Fruit fly (Drosophila melanogaster) Kc167 (cell line): ENCODE data around the gene CG15283.

Experiments
- insv ChIP-seq: fragments of >200 bp; optimal IDR thresholded peaks from 3 replicates; lab custom pipeline; 2018; ENCODE audit warnings: missing external identifiers
- psq ChIP-seq: fragments of >200 bp; optimal IDR thresholded peaks from 2 replicates; lab custom pipeline; 2017; ENCODE audit warnings: missing external identifiers

- no peak for TF ChIP-seq psq (lab: Kevin White, UChicago)
- TF ChIP-seq insv (lab: Kevin White, UChicago) = no peak
Observed at dm6 chr2L:14474987-14475386, 24.3 kb upstream of the CG15283 start.
